Fruit fly (Drosophila melanogaster): ENCODE measurements around the gene CG14722.
A peak's percentile ranks its signal among the peaks of the same experiment; 100 is the strongest.

CG14722 gene

dm6 chr3R:11735337-11735736 is 6.4 kb upstream of the CG14722 start, which contains the start of gene CG14721 (continued):
- TF ChIP-seq CG32532 (GFP tag; IDR thresholded peaks at IDR 0.05) (peak; percentile 48; the same call in 1 of the 2 replicates), amos (GFP tag; IDR thresholded peaks at IDR 0.05; ENCODE audit: partially characterized antibody) (peak; percentile 39; the same call in 1 of the 2 replicates), Hsf (GFP tag; optimal IDR thresholded peaks at IDR 0.05) (peak; percentile 23), shn (GFP tag; optimal IDR thresholded peaks at IDR 0.05) (peak; percentile 11), tll (GFP tag; optimal IDR thresholded peaks at IDR 0.05) (no peak), Pdp1 (GFP tag; optimal IDR thresholded peaks at IDR 0.05) (peak in 1 of 2 experiments; percentile 38), ewg (GFP tag; optimal IDR thresholded peaks at IDR 0.05) (peak; percentile 62), CG17802 (tag; optimal IDR thresholded peaks at IDR 0.05) (no peak), bbx (GFP tag; IDR thresholded peaks at IDR 0.05; ENCODE audit: partially characterized antibody) (peak; percentile 22; the same call in 1 of the 2 replicates), CG9797 (GFP tag; optimal IDR thresholded peaks at IDR 0.05) (peak; percentile 91), inv (GFP tag; IDR thresholded peaks at IDR 0.05; ENCODE audit: partially characterized antibody) (peak; percentile 23; the same call in 1 of the 2 replicates), slbo (GFP tag; IDR thresholded peaks at IDR 0.05) (peak; percentile 43; the same call in 1 of the 2 replicates), chif (GFP tag; optimal IDR thresholded peaks at IDR 0.05) (peak in 1 of 2 experiments; percentile 25), CG9876 (GFP tag; optimal IDR thresholded peaks at IDR 0.05) (no peak), Dref (GFP tag; IDR thresholded peaks at IDR 0.05) (0 out of 2 replicates have a peak, but pooled peaks have one; percentile 31), CG7271 (tag; optimal IDR thresholded peaks at IDR 0.05) (no peak), CG4617 (GFP tag; optimal IDR thresholded peaks at IDR 0.05; ENCODE audit: borderline replicate concordance) (peak; percentile 53), CG11247 (GFP tag; IDR thresholded peaks at IDR 0.05) (no peak), tx (GFP tag; optimal IDR thresholded peaks at IDR 0.05) (no peak), CG7928 (GFP tag; optimal IDR thresholded peaks at IDR 0.05) (peak; percentile 22), MBD-R2 (GFP tag; IDR thresholded peaks at IDR 0.05) (peak; percentile 84), hkb (optimal IDR thresholded peaks at IDR 0.05) (no peak), hkb (GFP tag; IDR thresholded peaks at IDR 0.05) (0 out of 2 replicates have a peak, but pooled peaks have one; percentile 17), Scr (GFP tag; IDR thresholded peaks at IDR 0.05; ENCODE audit: partially characterized antibody) (peak; percentile 68), HLH4C (GFP tag; IDR thresholded peaks at IDR 0.05; ENCODE audit: partially characterized antibody) (peak; percentile 37; the same call in 1 of the 3 replicates), Antp (GFP tag; optimal IDR thresholded peaks at IDR 0.05) (peak; percentile 42), Dbx (GFP tag; IDR thresholded peaks at IDR 0.05) (0 out of 3 replicates have a peak, but pooled peaks have one; percentile 5), Ets65A (GFP tag) (no peak), Ptx1 (GFP tag; IDR thresholded peaks at IDR 0.05) (0 out of 2 replicates have a peak, but pooled peaks have one; percentile 17), caup (GFP tag; optimal IDR thresholded peaks at IDR 0.05; ENCODE audit: severe bottlenecking) (no peak), hth (optimal IDR thresholded peaks at IDR 0.05) (no peak), Hmx (GFP tag; optimal IDR thresholded peaks at IDR 0.05) (no peak), HmgD (GFP tag; optimal IDR thresholded peaks at IDR 0.05) (peak; percentile 71), knrl (GFP tag; IDR thresholded peaks at IDR 0.05; ENCODE audit: partially characterized antibody) (peak; percentile 56), Ets97D (GFP tag; optimal IDR thresholded peaks at IDR 0.05) (peak; percentile 72), NC2β (GFP tag; optimal IDR thresholded peaks at IDR 0.05) (peak; percentile 18), CG2116 (GFP tag; optimal IDR thresholded peaks at IDR 0.05) (peak; percentile 68), cad (GFP tag; optimal IDR thresholded peaks at IDR 0.05) (no peak), CG16863 (GFP tag; optimal IDR thresholded peaks at IDR 0.05) (peak; percentile 11), CG1647 (GFP tag; optimal IDR thresholded peaks at IDR 0.05) (peak; percentile 28), CG3995 (GFP tag; optimal IDR thresholded peaks at IDR 0.05) (peak; percentile 82), CHES-1-like (GFP tag; optimal IDR thresholded peaks at IDR 0.05) (peak; percentile 15), Dll (GFP tag; IDR thresholded peaks at IDR 0.05; ENCODE audit: partially characterized antibody) (peak; percentile 71), Med (GFP tag) (peak; percentile 88), stwl (tag; optimal IDR thresholded peaks at IDR 0.05) (peak; percentile 37), CG12155 (GFP tag; optimal IDR thresholded peaks at IDR 0.05) (peak; percentile 62), jumu (GFP tag; optimal IDR thresholded peaks at IDR 0.05) (peak; percentile 55), CG17612 (GFP tag; IDR thresholded peaks at IDR 0.05) (no peak), CG3281 (GFP tag; optimal IDR thresholded peaks at IDR 0.05) (no peak), CG17568 (GFP tag; optimal IDR thresholded peaks at IDR 0.05) (no peak)
